Worm (Caenorhabditis elegans) whole organism, late embryonic: ENCODE measurements around the gene dhs-7.

Source experiments
- C08G9.2 ChIP-seq: sonication (generic microtip); optimal IDR thresholded peaks from 2 replicates; lab custom pipeline; 2016; ENCODE audit warnings: mild to moderate bottlenecking, missing genetic modification characterization, moderate library complexity, missing compliant biosample characterization
- C38D4.7 ChIP-seq: fragments of 200-800 bp; sonication (Bioruptor generic); optimal IDR thresholded peaks from 2 replicates; lab custom pipeline; 2018; ENCODE audit warnings: mild to moderate bottlenecking, missing genetic modification characterization, moderate library complexity, missing compliant biosample characterization
- K02D7.2 ChIP-seq: sonication (generic microtip); optimal IDR thresholded peaks from 2 replicates; lab custom pipeline; 2017; ENCODE audit warnings: mild to moderate bottlenecking, missing genetic modification characterization, missing compliant biosample characterization
- T23F11.4 ChIP-seq: fragments of 200-800 bp; sonication (Bioruptor generic); optimal IDR thresholded peaks from 2 replicates; lab custom pipeline; 2018; ENCODE audit warnings: mild to moderate bottlenecking, missing genetic modification characterization, missing compliant biosample characterization
- ama-1 ChIP-seq: fragments of 150-350 bp; optimal IDR thresholded peaks from 2 replicates; lab custom pipeline; 2014
- ceh-14 ChIP-seq: sonication (generic microtip); optimal IDR thresholded peaks from 2 replicates; lab custom pipeline; 2016; ENCODE audit warnings: missing genotype, missing genetic modification characterization, missing compliant biosample characterization
- ceh-22 ChIP-seq: sonication (generic microtip); optimal IDR thresholded peaks from 2 replicates; lab custom pipeline; 2017; ENCODE audit warnings: missing biosample characterization, missing genetic modification characterization
- ceh-30 ChIP-seq: fragments of 150-350 bp; optimal IDR thresholded peaks from 2 replicates; lab custom pipeline; 2014; ENCODE audit warnings: missing biosample characterization, missing genetic modification characterization
- ceh-31 ChIP-seq: sonication (generic microtip); optimal IDR thresholded peaks from 2 replicates; lab custom pipeline; 2016; ENCODE audit warnings: missing genetic modification characterization, missing compliant biosample characterization
- ceh-48 ChIP-seq: sonication (generic microtip); optimal IDR thresholded peaks from 2 replicates; lab custom pipeline; 2016; ENCODE audit warnings: missing genetic modification characterization, inconsistent platforms, missing compliant biosample characterization
- ceh-6 ChIP-seq: fragments of 200-800 bp; sonication (Bioruptor generic); optimal IDR thresholded peaks from 2 replicates; lab custom pipeline; 2018; ENCODE audit warnings: mild to moderate bottlenecking, missing genetic modification characterization, missing compliant biosample characterization
- che-1 ChIP-seq: sonication (generic microtip); optimal IDR thresholded peaks from 2 replicates; lab custom pipeline; 2016; ENCODE audit warnings: mild to moderate bottlenecking, missing genetic modification characterization, missing compliant biosample characterization
- dmd-4 ChIP-seq: sonication (generic microtip); optimal IDR thresholded peaks from 2 replicates; lab custom pipeline; 2016; ENCODE audit warnings: borderline replicate concordance, missing genetic modification characterization, missing compliant biosample characterization
- dve-1 ChIP-seq: sonication (generic microtip); optimal IDR thresholded peaks from 2 replicates; lab custom pipeline; 2017; ENCODE audit warnings: antibody characterized with exemption, mild to moderate bottlenecking, missing genetic modification characterization, missing compliant biosample characterization
- fkh-10 ChIP-seq: fragments of 150-350 bp; optimal IDR thresholded peaks from 2 replicates; lab custom pipeline; 2014; ENCODE audit warnings: missing biosample characterization, missing genetic modification reagents, missing genetic modification characterization
- fkh-6 ChIP-seq: sonication (generic microtip); optimal IDR thresholded peaks from 2 replicates; lab custom pipeline; 2016; ENCODE audit warnings: missing genetic modification characterization, missing compliant biosample characterization
- gmeb-2 ChIP-seq: sonication (generic microtip); optimal IDR thresholded peaks from 2 replicates; lab custom pipeline; 2016; ENCODE audit warnings: missing genetic modification characterization, inconsistent platforms, missing compliant biosample characterization
- hlh-8 ChIP-seq: sonication (generic microtip); optimal IDR thresholded peaks from 2 replicates; lab custom pipeline; 2016; ENCODE audit warnings: missing genotype, missing genetic modification characterization, missing compliant biosample characterization
- lin-11 ChIP-seq: fragments of 200-800 bp; sonication (Bioruptor generic); optimal IDR thresholded peaks from 2 replicates; lab custom pipeline; 2018; ENCODE audit warnings: mild to moderate bottlenecking, missing genetic modification characterization, missing compliant biosample characterization
- madf-2 ChIP-seq: sonication (generic microtip); optimal IDR thresholded peaks from 2 replicates; lab custom pipeline; 2017; ENCODE audit warnings: missing genetic modification characterization, missing compliant biosample characterization
- mec-3 ChIP-seq: sonication (generic microtip); optimal IDR thresholded peaks from 2 replicates; lab custom pipeline; 2016; ENCODE audit warnings: borderline replicate concordance, missing genetic modification characterization, missing compliant biosample characterization
- nfya-1 ChIP-seq: sonication (generic microtip); optimal IDR thresholded peaks from 2 replicates; lab custom pipeline; 2017; ENCODE audit warnings: missing genetic modification characterization, mild to moderate bottlenecking, missing compliant biosample characterization, antibody characterized with exemption, moderate library complexity
- nhr-11 ChIP-seq: fragments of 150-350 bp; optimal IDR thresholded peaks from 2 replicates; lab custom pipeline; 2014; ENCODE audit warnings: missing biosample characterization, missing genetic modification characterization
- odd-2 ChIP-seq: sonication (generic microtip); optimal IDR thresholded peaks from 2 replicates; lab custom pipeline; 2017; ENCODE audit warnings: antibody characterized with exemption, mild to moderate bottlenecking, missing genetic modification characterization, missing compliant biosample characterization
- pag-3 ChIP-seq: sonication (generic microtip); optimal IDR thresholded peaks from 2 replicates; lab custom pipeline; 2016; ENCODE audit warnings: missing compliant biosample characterization, missing genetic modification characterization, borderline replicate concordance
- pat-9 ChIP-seq: fragments of 200-800 bp; sonication (Bioruptor generic); optimal IDR thresholded peaks from 2 replicates; lab custom pipeline; 2018; ENCODE audit warnings: mild to moderate bottlenecking, missing genetic modification characterization, moderate library complexity, missing compliant biosample characterization
- pax-1 ChIP-seq: fragments of 150-350 bp; optimal IDR thresholded peaks from 2 replicates; lab custom pipeline; 2014; ENCODE audit warnings: missing biosample characterization, missing genetic modification characterization
- pha-4 ChIP-seq: fragments of 150-350 bp; optimal IDR thresholded peaks from 2 replicates; lab custom pipeline; 2018; ENCODE audit warnings: missing biosample characterization, missing genetic modification reagents, missing genetic modification characterization
- pros-1 ChIP-seq: fragments of 150-350 bp; optimal IDR thresholded peaks from 2 replicates; lab custom pipeline; 2014; ENCODE audit warnings: missing biosample characterization, missing genetic modification reagents, missing genetic modification characterization
- sox-2 ChIP-seq: fragments of 200-800 bp; sonication (Bioruptor generic); IDR thresholded peaks from 2 replicates; pipeline ENCODE4 v1.3.6; 2022; ENCODE audit warnings: missing genetic modification reagents, missing genetic modification characterization, missing compliant biosample characterization
- sox-4 ChIP-seq: sonication (generic microtip); optimal IDR thresholded peaks from 2 replicates; lab custom pipeline; 2017; ENCODE audit warnings: mild to moderate bottlenecking, missing genetic modification characterization, inconsistent platforms, missing compliant biosample characterization
- tbx-2 ChIP-seq: sonication (generic microtip); optimal IDR thresholded peaks from 2 replicates; lab custom pipeline; 2016; ENCODE audit warnings: missing genetic modification characterization, missing compliant biosample characterization
- unc-42 ChIP-seq: sonication (generic microtip); optimal IDR thresholded peaks from 2 replicates; lab custom pipeline; 2016; ENCODE audit warnings: missing genotype, missing genetic modification characterization, missing compliant biosample characterization
- zip-5 ChIP-seq: sonication (generic microtip); optimal IDR thresholded peaks from 2 replicates; lab custom pipeline; 2016; ENCODE audit warnings: missing genetic modification characterization, missing compliant biosample characterization

Gene dhs-7

ce11 chrII:7225864-7226522, 17.7 kb upstream of the dhs-7 start, which contains the start of gene clh-3:
TSS of gene clh-3 (minus strand) at chrII:7225914.
- TF ChIP-seq gmeb-2 (tag; lab: Kevin White, UChicago) (no peak), odd-2 (tag; lab: Kevin White, UChicago) (no peak), dve-1 (tag; lab: Kevin White, UChicago) (no peak), sox-2 (GFP tag; lab: Robert Waterston, UW) (no peak), ama-1 (no peak), fkh-10 (GFP tag; lab: Kevin White, UChicago) (no peak), dmd-4 (tag; lab: Kevin White, UChicago) (no peak), ceh-31 (tag; lab: Kevin White, UChicago) (no peak), ceh-30 (tag; lab: Kevin White, UChicago) (no peak), sox-4 (tag; lab: Kevin White, UChicago) (no peak), pag-3 (tag; lab: Kevin White, UChicago) (no peak), C08G9.2 (tag; lab: Kevin White, UChicago) (no peak)

ce11 chrII:7224074-7224473, 15.8 kb upstream of the dhs-7 start:
- TF ChIP-seq che-1 (no peak), C38D4.7 (GFP tag; lab: Kevin White, UChicago) (no peak), odd-2 (tag; lab: Kevin White, UChicago) (no peak), fkh-6 (no peak), dve-1 (tag; lab: Kevin White, UChicago) (no peak), pros-1 (no peak), pha-4 (tag; lab: Kevin White, UChicago) (no peak), ceh-30 (tag; lab: Kevin White, UChicago) (no peak), ceh-14 (tag; lab: Kevin White, UChicago) (no peak), T23F11.4 (GFP tag; lab: Kevin White, UChicago) (no peak), C08G9.2 (tag; lab: Kevin White, UChicago) (no peak), ceh-48 (tag; lab: Kevin White, UChicago) (no peak), nfya-1 (tag; lab: Kevin White, UChicago) (no peak), tbx-2 (tag; lab: Kevin White, UChicago) (no peak), ceh-22 (tag; lab: Kevin White, UChicago) (no peak), zip-5 (tag; lab: Kevin White, UChicago) (no peak), ama-1 (no peak)

ce11 chrII:7217047-7217446, 8.8 kb upstream of the dhs-7 start, which contains the start of gene E04F6.10:
TSS of gene E04F6.10 (minus strand) at chrII:7217147.
- TF ChIP-seq ceh-14 (tag; lab: Kevin White, UChicago), result no peak
- TF ChIP-seq ceh-6 (GFP tag; lab: Kevin White, UChicago), result no peak
- TF ChIP-seq ceh-30 (tag; lab: Kevin White, UChicago), result no peak
- TF ChIP-seq nhr-11 (tag; lab: Kevin White, UChicago), result no peak
- no peak for TF ChIP-seq gmeb-2 (tag; lab: Kevin White, UChicago)
- no peak for TF ChIP-seq pag-3 (tag; lab: Kevin White, UChicago)
- TF ChIP-seq C08G9.2 (tag; lab: Kevin White, UChicago), result no peak
- no peak for TF ChIP-seq K02D7.2
- TF ChIP-seq fkh-6, result no peak
- no peak for TF ChIP-seq mec-3 (tag; lab: Kevin White, UChicago)
- no peak for TF ChIP-seq lin-11
- no peak for TF ChIP-seq madf-2
- no peak for TF ChIP-seq che-1

- TF ChIP-seq fkh-6, result no peak
- TF ChIP-seq, all 69 proteins: peak for 0
Observed at ce11 chrII:7212059-7212458, 3.8 kb upstream of the dhs-7 start, which contains the start of gene E04F6.9. TSS of gene E04F6.9 (minus strand) at chrII:7212159.

- no peak for TF ChIP-seq pat-9 (tag; lab: Kevin White, UChicago)
- TF ChIP-seq hlh-8 (tag; lab: Kevin White, UChicago), result no peak
- TF ChIP-seq fkh-6, result no peak
- no peak for TF ChIP-seq pax-1 (tag; lab: Kevin White, UChicago)
- no peak for TF ChIP-seq madf-2
- TF ChIP-seq unc-42, result no peak
- TF ChIP-seq, all 69 proteins: peak for 0
Observed at ce11 chrII:7211280-7211679, 3.0 kb upstream of the dhs-7 start, which contains the start of gene E04F6.8. TSS of gene E04F6.8 (minus strand) at chrII:7211380.
